Fruit fly (Drosophila melanogaster): ENCODE measurements around the gene AnxB11.

Gene AnxB11

DNA sequence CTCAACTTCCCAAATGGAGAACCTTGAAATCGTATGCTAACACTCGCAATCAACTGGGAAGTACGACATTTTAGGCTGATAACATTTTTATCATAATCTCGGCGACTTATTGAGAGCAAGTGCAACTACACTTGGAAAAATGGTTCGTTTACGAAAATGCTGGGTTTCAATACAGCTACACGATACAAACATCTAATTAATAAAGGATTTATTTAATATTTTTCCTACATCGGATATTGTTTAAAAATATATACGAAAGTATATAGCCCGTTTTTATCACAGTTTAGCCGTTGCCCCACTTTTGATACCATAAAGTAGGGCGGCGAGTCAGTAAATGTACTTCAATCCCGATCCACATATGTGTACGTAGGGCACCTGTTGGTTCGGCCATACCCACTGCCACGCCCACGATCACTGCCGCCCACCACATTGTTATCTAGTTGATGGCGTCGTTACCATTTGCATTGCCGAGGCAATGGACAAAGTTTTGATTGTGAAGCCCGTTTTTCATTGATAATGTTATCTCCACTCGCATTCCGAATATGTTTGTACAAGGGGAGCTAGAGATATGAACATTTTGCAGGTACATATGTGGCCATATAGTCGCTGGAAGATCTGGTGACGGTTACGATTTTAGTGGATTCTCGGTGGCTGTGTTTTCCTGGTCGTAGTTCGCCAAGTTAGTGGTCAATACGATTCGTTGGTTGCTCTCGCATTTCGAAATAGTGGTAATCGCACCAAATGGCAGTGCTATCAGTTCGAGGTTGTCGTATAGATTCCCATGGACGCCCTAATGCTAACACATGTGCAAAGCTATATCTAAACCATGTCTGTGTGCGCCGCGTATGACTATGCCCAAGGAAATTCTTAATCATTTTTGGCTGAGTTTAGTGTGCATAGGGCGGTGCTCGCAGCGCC is 7.4 kb downstream of the AnxB11 start, which contains the start of gene Traf-like (continued):
- TF ChIP-seq maf-S (GFP tag; optimal IDR thresholded peaks at IDR 0.05) (no peak), slou (GFP tag; optimal IDR thresholded peaks at IDR 0.05) (no peak), run (tag; optimal IDR thresholded peaks at IDR 0.05) (no peak), CG3281 (GFP tag; optimal IDR thresholded peaks at IDR 0.05) (no peak), Mes4 (GFP tag; optimal IDR thresholded peaks at IDR 0.05) (no peak), CG9876 (GFP tag; optimal IDR thresholded peaks at IDR 0.05) (no peak), CG15073 (GFP tag; optimal IDR thresholded peaks at IDR 0.05) (no peak), hbn (GFP tag; IDR thresholded peaks at IDR 0.05; ENCODE audit: partially characterized antibody) (no peak), ranshi (GFP tag; IDR thresholded peaks at IDR 0.05) (0 out of 2 replicates have a peak, but pooled peaks have one; percentile 34), chif (GFP tag; optimal IDR thresholded peaks at IDR 0.05) (no peak), NFAT (GFP tag; IDR thresholded peaks at IDR 0.05) (no peak), CG30020 (tag; optimal IDR thresholded peaks at IDR 0.05) (no peak), Xbp1 (GFP tag; optimal IDR thresholded peaks at IDR 0.05) (no peak), toy (GFP tag; IDR thresholded peaks at IDR 0.05) (no peak), hkb (optimal IDR thresholded peaks at IDR 0.05) (no peak), hkb (GFP tag; IDR thresholded peaks at IDR 0.05) (0 out of 2 replicates have a peak, but pooled peaks have one; percentile 29), Bgb (GFP tag; IDR thresholded peaks at IDR 0.05; ENCODE audit: partially characterized antibody) (no peak), Dek (tag; optimal IDR thresholded peaks at IDR 0.05) (no peak), tx (GFP tag; optimal IDR thresholded peaks at IDR 0.05) (no peak), kah (GFP tag; optimal IDR thresholded peaks at IDR 0.05) (no peak), Gug (GFP tag; IDR thresholded peaks at IDR 0.05) (no peak), Optix (GFP tag; IDR thresholded peaks at IDR 0.05) (no peak), corto (GFP tag; optimal IDR thresholded peaks at IDR 0.05) (no peak), phol (tag; optimal IDR thresholded peaks at IDR 0.05) (peak; percentile 23), zfh2 (GFP tag; optimal IDR thresholded peaks at IDR 0.05) (no peak), ab (GFP tag; optimal IDR thresholded peaks at IDR 0.05) (no peak), CG16815 (GFP tag; optimal IDR thresholded peaks at IDR 0.05) (no peak), CG11085 (GFP tag; IDR thresholded peaks at IDR 0.05) (no peak), CG6175 (GFP tag; IDR thresholded peaks at IDR 0.05) (no peak), fd96Cb (tag; optimal IDR thresholded peaks at IDR 0.05) (no peak), btn (GFP tag; optimal IDR thresholded peaks at IDR 0.05) (no peak), cad (GFP tag; optimal IDR thresholded peaks at IDR 0.05) (no peak), Bdp1 (GFP tag; optimal IDR thresholded peaks at IDR 0.05) (no peak), CG9437 (GFP tag; optimal IDR thresholded peaks at IDR 0.05) (no peak), Camta (GFP tag; optimal IDR thresholded peaks at IDR 0.05) (no peak), CG43689 (GFP tag; IDR thresholded peaks at IDR 0.05) (no peak), D19B (GFP tag; optimal IDR thresholded peaks at IDR 0.05) (no peak), Nf-YA (GFP tag; IDR thresholded peaks at IDR 0.05) (no peak), sisA (GFP tag; IDR thresholded peaks at IDR 0.05) (no peak; the same call in 1 of the 2 replicates), HmgZ (tag; optimal IDR thresholded peaks at IDR 0.05) (peak; percentile 11), Nf-YC (tag; optimal IDR thresholded peaks at IDR 0.05) (no peak), lov (optimal IDR thresholded peaks at IDR 0.05) (no peak), lov (GFP tag; IDR thresholded peaks at IDR 0.05) (no peak), CG6272 (GFP tag; IDR thresholded peaks at IDR 0.05) (no peak), Dad (GFP tag; optimal IDR thresholded peaks at IDR 0.05) (no peak), B-H2 (GFP tag; optimal IDR thresholded peaks at IDR 0.05) (no peak), chinmo (GFP tag; IDR thresholded peaks at IDR 0.05; ENCODE audit: partially characterized antibody) (0 out of 4 replicates have a peak, but pooled peaks have one; percentile 26), zen2 (GFP tag; IDR thresholded peaks at IDR 0.05; ENCODE audit: partially characterized antibody) (no peak), CG5245 (GFP tag; optimal IDR thresholded peaks at IDR 0.05) (no peak), az2 (GFP tag; optimal IDR thresholded peaks at IDR 0.05) (no peak), Deaf1 (tag; optimal IDR thresholded peaks at IDR 0.05) (no peak)

Measured in whole organism, embryonic.